Worm (Caenorhabditis elegans) whole organism, L4 larva: ENCODE measurements around the gene Y39G8B.10.
A peak's percentile ranks its signal among the peaks of the same experiment; 100 is the strongest.

Experiments used
- F26F4.8 ChIP-seq: fragments of 200-800 bp; sonication (Bioruptor generic); conservative IDR thresholded peaks from 2 replicates; pipeline ENCODE4 v1.3.6; 2022; ENCODE audit warnings: missing genetic modification characterization, missing compliant biosample characterization
- F37D6.2 ChIP-seq: sonication (generic microtip); optimal IDR thresholded peaks from 2 replicates; lab custom pipeline; 2016; ENCODE audit warnings: mild to moderate bottlenecking, missing genetic modification characterization, missing compliant biosample characterization
- F44E2.7 ChIP-seq: fragments of 200-800 bp; sonication (Bioruptor generic); IDR thresholded peaks from 2 replicates; pipeline ENCODE4 v2.1.2; 2022; ENCODE audit warnings: missing genetic modification characterization, missing compliant biosample characterization
- T26A8.4 ChIP-seq: fragments of 200-800 bp; sonication (Bioruptor generic); IDR thresholded peaks from 2 replicates; pipeline ENCODE4 v1.3.6; 2022; ENCODE audit warnings: missing genetic modification characterization, missing compliant biosample characterization
- Y105C5A.15 ChIP-seq: fragments of 200-800 bp; sonication (Bioruptor generic); IDR thresholded peaks from 2 replicates; pipeline ENCODE4 v1.3.6; 2022; ENCODE audit warnings: missing genetic modification characterization, missing compliant biosample characterization
- Y5F2A.4 ChIP-seq: fragments of 200-800 bp; sonication (Bioruptor generic); optimal IDR thresholded peaks from 2 replicates; lab custom pipeline; 2018; ENCODE audit warnings: mild to moderate bottlenecking, missing genetic modification characterization, missing compliant biosample characterization
- Y75B8A.6 ChIP-seq: fragments of 200-800 bp; sonication (Bioruptor generic); IDR thresholded peaks from 2 replicates; pipeline ENCODE4 v1.3.6; 2022; ENCODE audit warnings: missing genetic modification reagents, missing genetic modification characterization, missing compliant biosample characterization
- ZK546.5 ChIP-seq, 2 experiments: sonication (generic microtip); optimal IDR thresholded peaks; 2 replicates each; lab custom pipeline; 2017; ENCODE audit warnings: missing biosample characterization in 2 of 2, missing genetic modification characterization in 2 of 2
- aly-2 ChIP-seq: sonication (generic microtip); optimal IDR thresholded peaks from 2 replicates; lab custom pipeline; 2018; ENCODE audit warnings: missing biosample characterization, missing genetic modification characterization
- ama-1 ChIP-seq: fragments of 150-350 bp; optimal IDR thresholded peaks from 2 replicates; lab custom pipeline; 2014; ENCODE audit warnings: inconsistent platforms, mixed read lengths
- ceh-44 ChIP-seq: fragments of 200-800 bp; sonication (Bioruptor generic); IDR thresholded peaks from 2 replicates; pipeline ENCODE4 v1.3.6; 2022; ENCODE audit warnings: missing genetic modification reagents, missing genetic modification characterization, missing compliant biosample characterization
- ceh-62 ChIP-seq: sonication (generic microtip); optimal IDR thresholded peaks from 2 replicates; lab custom pipeline; 2017; ENCODE audit warnings: missing biosample characterization, missing genetic modification characterization
- cey-2 ChIP-seq: sonication (generic microtip); optimal IDR thresholded peaks from 3 replicates; lab custom pipeline; 2017; ENCODE audit warnings: missing genetic modification characterization, mild to moderate bottlenecking, missing compliant biosample characterization, antibody characterized with exemption, borderline replicate concordance; ENCODE audit not compliant: insufficient read depth
- daf-16 ChIP-seq, 3 experiments: sonication (generic microtip); optimal IDR thresholded peaks; 2 replicates each; lab custom pipeline; 2016 to 2017; ENCODE audit warnings: missing genetic modification characterization in 3 of 3, missing genetic modification reagents in 3 of 3, mild to moderate bottlenecking in 2 of 3, missing compliant biosample characterization in 2 of 3, missing biosample characterization in 1 of 3, moderate library complexity in 1 of 3
- dmd-6 ChIP-seq: fragments of 200-800 bp; sonication (Bioruptor generic); IDR thresholded peaks from 2 replicates; pipeline ENCODE4 v1.3.6; 2022; ENCODE audit warnings: missing genetic modification reagents, missing genetic modification characterization, missing compliant biosample characterization
- dmd-8 ChIP-seq: fragments of 200-800 bp; sonication (Bioruptor generic); IDR thresholded peaks from 2 replicates; pipeline ENCODE4 v1.3.6; 2022; ENCODE audit warnings: missing genetic modification characterization, missing compliant biosample characterization
- duxl-1 ChIP-seq: sonication (generic microtip); optimal IDR thresholded peaks from 2 replicates; lab custom pipeline; 2016; ENCODE audit warnings: mild to moderate bottlenecking, missing genetic modification characterization, moderate library complexity, missing compliant biosample characterization; ENCODE audit not compliant: poor library complexity
- dve-1 ChIP-seq: sonication (generic microtip); optimal IDR thresholded peaks from 2 replicates; lab custom pipeline; 2017; ENCODE audit warnings: antibody characterized with exemption, mild to moderate bottlenecking, missing genetic modification characterization, missing compliant biosample characterization; ENCODE audit not compliant: insufficient read depth
- fos-1 ChIP-seq: fragments of 150-350 bp; optimal IDR thresholded peaks from 2 replicates; lab custom pipeline; 2014; ENCODE audit warnings: missing biosample characterization, missing genetic modification characterization
- gei-8 ChIP-seq: fragments of 200-800 bp; sonication (Bioruptor generic); optimal IDR thresholded peaks from 2 replicates; lab custom pipeline; 2018; ENCODE audit warnings: mild to moderate bottlenecking, missing genetic modification characterization, missing compliant biosample characterization
- hlh-30 ChIP-seq: sonication (generic microtip); optimal IDR thresholded peaks from 2 replicates; lab custom pipeline; 2017; ENCODE audit warnings: antibody characterized with exemption, mild to moderate bottlenecking, missing genetic modification characterization, missing compliant biosample characterization; ENCODE audit not compliant: insufficient read depth
- jun-1 ChIP-seq: fragments of 150-350 bp; optimal IDR thresholded peaks from 2 replicates; lab custom pipeline; 2014; ENCODE audit warnings: missing biosample characterization, missing genetic modification reagents, missing genetic modification characterization
- lin-13 ChIP-seq: fragments of 150-350 bp; optimal IDR thresholded peaks from 2 replicates; lab custom pipeline; 2014; ENCODE audit warnings: missing biosample characterization, missing genetic modification reagents, missing genetic modification characterization
- lin-29 ChIP-seq: fragments of 200-800 bp; sonication (Bioruptor generic); IDR thresholded peaks from 2 replicates; pipeline ENCODE4 v1.3.6; 2022; ENCODE audit warnings: missing genetic modification reagents, missing genetic modification characterization, missing compliant biosample characterization
- lin-38 ChIP-seq: fragments of 200-800 bp; sonication (Bioruptor generic); IDR thresholded peaks from 2 replicates; pipeline ENCODE4 v1.3.6; 2022; ENCODE audit warnings: missing genetic modification reagents, missing genetic modification characterization, missing compliant biosample characterization
- lin-39 ChIP-seq: fragments of 150-350 bp; optimal IDR thresholded peaks from 2 replicates; lab custom pipeline; 2014; ENCODE audit warnings: missing biosample characterization, missing genetic modification reagents, missing genetic modification characterization
- lir-3 ChIP-seq: sonication (generic microtip); optimal IDR thresholded peaks from 2 replicates; lab custom pipeline; 2016; ENCODE audit warnings: mild to moderate bottlenecking, missing genetic modification characterization, missing compliant biosample characterization
- madf-5 ChIP-seq, 2 experiments: fragments of 200-800 bp; sonication (Bioruptor generic); IDR thresholded peaks; 2 replicates each; pipeline ENCODE4 v1.3.6; 2022; ENCODE audit warnings: missing compliant biosample characterization in 2 of 2, missing genetic modification characterization in 2 of 2
- madf-9 ChIP-seq: fragments of 200-800 bp; sonication (Bioruptor generic); conservative IDR thresholded peaks from 2 replicates; pipeline ENCODE4 v1.3.6; 2022; ENCODE audit warnings: missing genetic modification reagents, missing genetic modification characterization, missing compliant biosample characterization
- mdl-1 ChIP-seq, 2 experiments: fragments of 150-350 bp in 1 of 2; sonication (generic microtip) in 1 of 2; optimal IDR thresholded peaks; 2 replicates each; lab custom pipeline; 2014 to 2017; ENCODE audit warnings: missing biosample characterization in 2 of 2, missing genetic modification characterization in 2 of 2
- mdt-29 ChIP-seq: fragments of 200-800 bp; sonication (Bioruptor generic); IDR thresholded peaks from 2 replicates; pipeline ENCODE4 v1.3.6; 2022; ENCODE audit warnings: missing genetic modification reagents, missing genetic modification characterization, missing compliant biosample characterization
- mep-1 ChIP-seq: fragments of 150-350 bp; sonication (generic microtip); optimal IDR thresholded peaks from 3 replicates; lab custom pipeline; 2014; ENCODE audit warnings: missing biosample characterization, missing genetic modification characterization
- mes-2 ChIP-seq: sonication (generic microtip); optimal IDR thresholded peaks from 2 replicates; lab custom pipeline; 2016; ENCODE audit warnings: missing genotype, mild to moderate bottlenecking, missing genetic modification characterization, missing compliant biosample characterization; ENCODE audit not compliant: poor library complexity, severe bottlenecking
- mxl-2 ChIP-seq: fragments of 200-800 bp; sonication (Bioruptor generic); conservative IDR thresholded peaks from 2 replicates; pipeline ENCODE4 v1.3.6; 2022; ENCODE audit warnings: missing genetic modification reagents, missing genetic modification characterization, missing compliant biosample characterization
- mxl-3 ChIP-seq: fragments of 200-800 bp; sonication (Bioruptor generic); optimal IDR thresholded peaks from 2 replicates; lab custom pipeline; 2018; ENCODE audit warnings: mild to moderate bottlenecking, missing genetic modification characterization, missing compliant biosample characterization
- nhr-11 ChIP-seq: fragments of 150-350 bp; optimal IDR thresholded peaks from 2 replicates; lab custom pipeline; 2014; ENCODE audit warnings: missing biosample characterization, missing genetic modification characterization
- nhr-48 ChIP-seq: sonication (generic microtip); optimal IDR thresholded peaks from 2 replicates; lab custom pipeline; 2016; ENCODE audit warnings: mild to moderate bottlenecking, missing genetic modification characterization, missing compliant biosample characterization
- nhr-76 ChIP-seq: fragments of 150-350 bp; optimal IDR thresholded peaks from 2 replicates; lab custom pipeline; 2014; ENCODE audit warnings: missing biosample characterization, missing genetic modification characterization
- pha-4 ChIP-seq, 2 experiments: fragments of 150-350 bp in 1 of 2; fragments of 200-800 bp in 1 of 2; sonication (Bioruptor generic) in 1 of 2; IDR thresholded peaks in 1 of 2; optimal IDR thresholded peaks in 1 of 2; 2 replicates each; pipeline versions ENCODE4 v1.3.6 to Lab custom; 2014 to 2022; ENCODE audit warnings: missing genetic modification characterization in 2 of 2, missing genetic modification reagents in 2 of 2, missing biosample characterization in 1 of 2, missing compliant biosample characterization in 1 of 2
- saeg-2 ChIP-seq: fragments of 200-800 bp; sonication (Bioruptor generic); IDR thresholded peaks from 2 replicates; pipeline ENCODE4 v1.3.6; 2022; ENCODE audit warnings: missing genetic modification reagents, missing genetic modification characterization, missing compliant biosample characterization
- sdz-12 ChIP-seq: fragments of 200-800 bp; sonication (Bioruptor generic); optimal IDR thresholded peaks from 2 replicates; lab custom pipeline; 2018; ENCODE audit warnings: mild to moderate bottlenecking, missing genetic modification characterization, missing compliant biosample characterization
- set-16 ChIP-seq: fragments of 200-800 bp; sonication (Bioruptor generic); IDR thresholded peaks from 2 replicates; pipeline ENCODE4 v1.3.6; 2022; ENCODE audit warnings: missing genetic modification reagents, missing genetic modification characterization, missing compliant biosample characterization
- tag-97 ChIP-seq: fragments of 200-800 bp; sonication (Bioruptor generic); IDR thresholded peaks from 2 replicates; pipeline ENCODE4 v1.3.6; 2022; ENCODE audit warnings: missing genetic modification characterization, missing compliant biosample characterization
- tra-1 ChIP-seq: fragments of 200-800 bp; sonication (Bioruptor generic); IDR thresholded peaks from 2 replicates; pipeline ENCODE4 v1.3.6; 2022; ENCODE audit warnings: missing genetic modification reagents, missing genetic modification characterization, missing compliant biosample characterization
- unc-130 ChIP-seq: sonication (generic microtip); optimal IDR thresholded peaks from 2 replicates; lab custom pipeline; 2016; ENCODE audit warnings: missing genetic modification reagents, missing genetic modification characterization, missing compliant biosample characterization
- unc-39 ChIP-seq: sonication (generic microtip); optimal IDR thresholded peaks from 2 replicates; lab custom pipeline; 2017; ENCODE audit warnings: missing biosample characterization, missing genetic modification characterization
- zag-1 ChIP-seq: fragments of 150-350 bp; optimal IDR thresholded peaks from 2 replicates; lab custom pipeline; 2014; ENCODE audit warnings: missing biosample characterization, missing genetic modification characterization
- zfp-2 ChIP-seq: sonication (generic microtip); optimal IDR thresholded peaks from 2 replicates; lab custom pipeline; 2016; ENCODE audit warnings: mild to moderate bottlenecking, missing genetic modification characterization, missing compliant biosample characterization
- zfp-3 ChIP-seq: fragments of 200-800 bp; sonication (Bioruptor generic); conservative IDR thresholded peaks from 2 replicates; pipeline ENCODE4 v1.3.6; 2022; ENCODE audit warnings: missing genetic modification reagents, missing genetic modification characterization, missing compliant biosample characterization
- ztf-7 ChIP-seq: fragments of 150-350 bp; optimal IDR thresholded peaks from 2 replicates; lab custom pipeline; 2014; ENCODE audit warnings: missing biosample characterization, missing genetic modification characterization

The Y39G8B.10 gene

ce11 chrII:13956529-13956928 is 26.4 kb downstream of the Y39G8B.10 start:
- TF ChIP-seq lin-29 (GFP tag; lab: Robert Waterston, UW) (no peak), fos-1 (tag; lab: Kevin White, UChicago) (no peak), T26A8.4 (GFP tag; lab: Robert Waterston, UW) (no peak), mxl-3 (GFP tag; lab: Kevin White, UChicago) (peak; percentile 31), mdl-1 (tag; optimal IDR thresholded peaks at IDR 0.05; lab: Kevin White, UChicago) (no peak), ama-1 (no peak), ceh-44 (GFP tag; lab: Robert Waterston, UW) (no peak), dmd-8 (no peak), lir-3 (tag; lab: Kevin White, UChicago) (no peak), F26F4.8 (GFP tag; lab: Robert Waterston, UW) (no peak), F44E2.7 (no peak), mep-1 (tag; lab: Kevin White, UChicago) (peak; percentile 29), nhr-11 (tag; lab: Kevin White, UChicago) (no peak), tag-97 (GFP tag; lab: Robert Waterston, UW) (no peak), Y105C5A.15 (no peak), ztf-7 (tag; lab: Kevin White, UChicago) (no peak), dve-1 (peak; percentile 76), mdt-29 (GFP tag; lab: Robert Waterston, UW) (no peak), daf-16 (GFP tag; optimal IDR thresholded peaks at IDR 0.05; lab: Kevin White, UChicago) (peak in 1 of 2 experiments; percentile 21), daf-16 (tag; optimal IDR thresholded peaks at IDR 0.05; lab: Kevin White, UChicago) (peak; percentile 89), ceh-62 (no peak), ZK546.5 (tag; optimal IDR thresholded peaks at IDR 0.05; lab: Kevin White, UChicago) (no peak), unc-130 (GFP tag; lab: Kevin White, UChicago) (no peak), Y75B8A.6 (GFP tag; lab: Robert Waterston, UW) (no peak), lin-38 (GFP tag; lab: Robert Waterston, UW) (peak; percentile 69), gei-8 (GFP tag; lab: Kevin White, UChicago) (no peak), nhr-48 (tag; lab: Kevin White, UChicago) (peak; percentile 18), madf-5 (GFP tag; IDR thresholded peaks at IDR 0.05; lab: Robert Waterston, UW) (no peak), pha-4 (GFP tag; IDR thresholded peaks at IDR 0.05; lab: Robert Waterston, UW) (no peak), pha-4 (tag; optimal IDR thresholded peaks at IDR 0.05; lab: Kevin White, UChicago) (no peak), mxl-2 (GFP tag; lab: Robert Waterston, UW) (no peak), set-16 (GFP tag; lab: Robert Waterston, UW) (no peak), zfp-3 (GFP tag; lab: Robert Waterston, UW) (no peak), tra-1 (peak; percentile 61; the same call in 1 of the 2 replicates), lin-39 (tag; lab: Kevin White, UChicago) (no peak), zag-1 (tag; lab: Kevin White, UChicago) (no peak), aly-2 (no peak), sdz-12 (GFP tag; lab: Kevin White, UChicago) (no peak), duxl-1 (no peak), mes-2 (tag; lab: Kevin White, UChicago) (peak; percentile 37), unc-39 (tag; lab: Kevin White, UChicago) (no peak), zfp-2 (tag; lab: Kevin White, UChicago) (no peak), nhr-76 (tag; lab: Kevin White, UChicago) (no peak), F37D6.2 (no peak), madf-9 (GFP tag; lab: Robert Waterston, UW) (no peak), Y5F2A.4 (GFP tag; lab: Kevin White, UChicago) (no peak), hlh-30 (tag; lab: Kevin White, UChicago) (peak; percentile 50), dmd-6 (GFP tag; lab: Robert Waterston, UW) (peak; percentile 91), saeg-2 (GFP tag; lab: Robert Waterston, UW) (peak; percentile 72; the same call in 1 of the 2 replicates), jun-1 (no peak), lin-13 (GFP tag; lab: Kevin White, UChicago) (no peak), cey-2 (tag; lab: Kevin White, UChicago) (no peak)
